Worm (Caenorhabditis elegans) whole organism, dauer: Measurements from ENCODE around the gene Y37E11B.1.
"Not testable (repeated sequence)": the region's sequence is repeated elsewhere in the genome, so short reads cannot be mapped to it uniquely, and the experiment has no call there.

Source experiments
- unc-62 ChIP-seq: sonication (generic microtip); optimal IDR thresholded peaks from 2 replicates; lab custom pipeline; 2017; ENCODE audit warnings: missing biosample characterization, missing genetic modification reagents, missing genetic modification characterization

Y37E11B.1 gene

DNA sequence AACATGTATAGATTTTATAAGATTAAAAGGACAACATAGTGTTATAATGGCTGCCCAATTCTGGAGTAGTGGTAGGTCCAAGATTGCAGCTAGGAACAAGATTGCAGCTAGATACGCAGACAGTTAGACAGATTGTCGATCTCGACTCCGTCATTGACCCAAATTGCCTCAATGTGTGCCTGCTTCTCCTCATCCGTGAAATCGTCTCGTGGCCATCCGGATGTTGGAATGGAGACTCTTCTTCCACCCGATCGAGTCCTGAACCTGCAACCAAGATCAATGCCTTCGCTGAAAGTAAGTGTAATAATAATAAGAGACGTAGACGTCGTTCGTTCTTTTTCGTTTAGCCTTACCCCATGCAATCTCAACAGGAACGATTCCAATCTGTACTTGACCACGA is 754 bp upstream of the Y37E11B.1 start:
- no peak for TF ChIP-seq unc-62 (GFP tag; lab: Kevin White, UChicago)

DNA sequence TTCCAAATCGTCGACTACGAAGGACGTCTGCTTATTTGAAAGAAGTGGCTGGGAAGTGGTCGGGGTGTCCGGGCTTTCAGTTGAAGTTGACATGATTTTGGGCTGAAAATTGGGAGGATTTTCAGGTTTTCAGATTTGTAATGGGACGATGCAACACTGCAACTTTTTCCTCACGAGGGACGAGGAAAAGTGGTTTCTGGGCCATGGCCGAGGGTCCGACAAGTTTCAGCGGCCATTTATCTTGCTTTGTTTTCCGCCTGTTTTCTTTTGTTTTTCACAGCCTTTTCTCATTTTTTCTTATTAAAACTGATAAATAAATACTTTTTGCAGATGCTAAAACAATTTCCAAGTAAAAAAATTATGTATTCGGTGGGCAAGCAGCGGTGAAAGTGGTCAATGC is 3.4 kb downstream of the Y37E11B.1 start, which contains the start of gene blos-7:
Gene blos-7 (minus strand): TSS at position 101 of the 400 bp plus-strand sequence.
- TF ChIP-seq unc-62 (GFP tag; lab: Kevin White, UChicago) = not testable (repeated sequence)

- no peak for TF ChIP-seq unc-62 (GFP tag; lab: Kevin White, UChicago)
These were observed 11.4 kb downstream of the Y37E11B.1 start for ce11 chrIV:3590821-3591220.

- TF ChIP-seq unc-62 (GFP tag; lab: Kevin White, UChicago) = no peak
These were observed 14.1 kb downstream of the Y37E11B.1 start, which contains the start of gene taf-2 for ce11 chrIV:3593513-3593912. TSS of gene taf-2 (minus strand) at chrIV:3593613.

- TF ChIP-seq unc-62 (GFP tag; lab: Kevin White, UChicago) = no peak
These were observed 17.9 kb downstream of the Y37E11B.1 start for ce11 chrIV:3597356-3597755.

- no peak for TF ChIP-seq unc-62 (GFP tag; lab: Kevin White, UChicago)
These were observed 19.0 kb downstream of the Y37E11B.1 start, which contains the start of gene Y37E11B.5 for ce11 chrIV:3598452-3598851. TSS of gene Y37E11B.5 (minus strand) at chrIV:3598552.

DNA sequence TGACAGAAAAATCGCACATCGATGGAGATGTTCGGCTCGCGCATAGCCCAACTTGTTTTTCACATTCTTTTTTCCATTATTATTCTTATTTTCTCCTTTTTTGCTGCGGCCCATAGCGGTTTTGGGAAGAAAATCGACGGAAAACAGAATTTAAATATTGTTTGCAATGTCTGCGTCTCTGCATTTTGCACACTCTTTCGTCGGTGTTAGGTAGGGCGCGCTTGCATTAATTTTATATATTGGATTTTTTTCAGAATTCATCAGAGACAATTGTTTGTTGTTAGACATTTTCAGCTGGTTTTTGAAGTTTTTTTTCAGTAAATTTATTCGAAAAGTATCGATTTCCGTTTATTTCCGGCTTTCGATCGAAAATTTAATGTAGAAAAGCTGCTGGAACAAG is 19.7 kb downstream of the Y37E11B.1 start, which contains the start of gene Y37E11B.6:
Gene Y37E11B.6 (minus strand): TSS at position 181 of the 400 bp plus-strand sequence.
- TF ChIP-seq unc-62 (GFP tag; lab: Kevin White, UChicago) = no peak

- no peak for TF ChIP-seq unc-62 (GFP tag; lab: Kevin White, UChicago)
These were observed 20.5 kb downstream of the Y37E11B.1 start, which contains the start of gene Y37E11B.7 for ce11 chrIV:3599958-3600357. TSS of gene Y37E11B.7 (minus strand) at chrIV:3600164.

DNA sequence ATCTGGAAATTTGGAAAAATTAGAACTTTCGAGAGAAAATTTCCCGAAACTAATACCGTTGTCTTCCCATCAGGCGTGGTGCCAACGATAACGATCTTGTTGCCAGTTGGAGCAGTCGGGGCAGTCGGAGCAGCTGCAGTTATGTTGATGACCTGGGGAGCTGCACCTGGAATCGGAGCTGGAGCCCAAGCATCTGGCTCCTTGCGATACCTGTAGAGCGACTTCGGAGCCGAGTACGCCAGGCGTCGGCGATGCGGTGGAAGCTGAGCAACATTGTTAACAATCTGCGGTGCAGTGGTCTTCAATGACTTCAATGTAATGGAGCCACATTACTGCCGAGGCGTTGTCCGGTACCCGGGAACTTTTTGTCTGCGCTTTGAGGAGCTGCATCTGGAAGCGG is 22.4 kb downstream of the Y37E11B.1 start:
- TF ChIP-seq unc-62 (GFP tag; lab: Kevin White, UChicago) = no peak

- no peak for TF ChIP-seq unc-62 (GFP tag; lab: Kevin White, UChicago)
These were observed 24.7 kb downstream of the Y37E11B.1 start for ce11 chrIV:3604104-3604503.

DNA sequence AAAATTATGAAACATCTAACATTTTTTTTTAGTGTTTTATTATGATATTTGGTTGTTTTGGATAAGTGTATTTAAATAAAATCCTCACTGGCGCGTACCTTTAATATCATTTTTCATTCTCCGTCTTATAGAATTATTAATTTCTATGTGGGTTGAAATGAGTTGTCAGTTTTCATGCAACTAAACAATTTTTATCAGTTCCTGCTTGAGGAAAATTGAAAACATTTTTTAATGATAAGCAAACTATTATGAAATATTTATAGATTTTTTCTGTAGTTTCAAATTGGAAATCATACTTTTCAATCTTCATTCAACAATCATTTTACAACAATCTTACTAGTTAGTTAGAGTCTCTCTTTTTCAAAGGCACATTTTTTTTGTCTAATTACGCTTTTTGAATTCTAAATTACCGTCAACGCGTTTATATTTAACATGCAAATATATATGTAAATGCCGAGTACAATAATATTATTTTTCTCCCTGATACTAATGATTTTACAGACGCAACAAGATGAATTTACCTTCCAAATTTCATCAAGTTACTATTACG is 26.9 kb downstream of the Y37E11B.1 start, which contains the start of the genes Y37E11B.10 and kgb-2:
Gene Y37E11B.10 (minus strand): TSS at position 182 of the 550 bp plus-strand sequence.
Gene kgb-2 (plus strand): TSS at position 500 of the 550 bp plus-strand sequence.
- TF ChIP-seq unc-62 (GFP tag; lab: Kevin White, UChicago) = no peak

DNA sequence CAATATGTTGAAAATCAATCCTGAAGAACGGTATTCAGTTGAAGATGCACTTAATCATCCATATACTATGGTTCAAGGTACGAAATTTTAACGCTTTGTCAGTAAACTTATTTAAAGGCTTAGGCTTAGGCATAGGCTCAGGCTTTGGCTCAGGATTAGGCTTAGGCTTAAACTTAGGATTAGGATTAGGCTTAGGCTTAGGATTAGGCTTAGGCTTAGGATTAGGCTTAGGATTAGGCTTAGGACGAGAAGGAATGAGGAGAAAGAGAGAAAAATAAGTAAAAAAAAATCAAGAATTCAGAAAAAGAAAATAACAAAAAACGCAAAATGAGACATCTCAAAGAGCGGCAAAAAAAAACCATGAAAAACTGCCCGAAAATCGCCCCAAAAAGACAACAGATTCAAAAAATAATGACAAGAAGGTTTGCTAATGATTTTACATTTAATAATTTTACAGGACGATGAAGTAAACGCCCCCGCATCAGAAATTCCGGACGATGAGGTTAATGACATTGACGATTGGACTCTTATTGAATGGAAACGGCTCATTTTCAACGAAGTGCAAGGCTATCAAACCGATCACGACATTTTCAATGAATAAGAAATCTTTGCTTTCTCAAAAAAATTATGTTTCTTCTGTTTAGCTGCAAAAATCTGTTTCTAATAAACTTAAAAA is 29.3 kb downstream of the Y37E11B.1 start:
- TF ChIP-seq unc-62 (GFP tag; lab: Kevin White, UChicago) = no peak

ce11 chrIV:3610987-3611386 is 31.6 kb downstream of the Y37E11B.1 start:
- no peak for TF ChIP-seq unc-62 (GFP tag; lab: Kevin White, UChicago)

ce11 chrIV:3611845-3612244 is 32.4 kb downstream of the Y37E11B.1 start:
- no peak for TF ChIP-seq unc-62 (GFP tag; lab: Kevin White, UChicago)

DNA sequence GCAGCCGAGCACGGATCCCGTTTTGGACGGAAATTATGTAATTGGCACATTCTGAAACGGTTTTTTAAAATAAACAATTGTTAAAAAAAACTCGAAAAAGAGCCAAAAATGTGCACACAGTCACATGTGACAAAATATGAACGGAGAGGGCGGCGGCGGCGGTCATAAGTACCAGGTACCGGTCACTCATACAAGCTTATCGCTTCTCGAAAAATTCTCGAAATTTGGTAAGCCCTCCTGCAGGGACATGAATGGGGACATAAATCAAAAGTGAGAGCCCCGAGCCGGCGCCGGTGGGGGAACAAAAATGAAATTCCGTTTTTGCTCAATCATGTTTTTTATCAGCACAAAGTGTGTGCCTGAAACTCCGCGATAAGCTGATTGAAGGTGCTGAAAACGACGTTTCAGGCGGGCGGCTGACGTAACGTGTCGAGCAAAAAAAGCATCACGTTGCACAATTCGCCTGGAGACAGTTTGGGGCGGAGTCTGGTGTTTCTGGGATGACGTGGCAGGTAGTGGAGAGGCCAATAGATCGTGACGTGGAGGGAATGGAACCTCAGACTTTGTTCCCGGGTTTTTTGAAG is 33.7 kb downstream of the Y37E11B.1 start, which contains the start of gene ltah-1.2:
Gene ltah-1.2 (minus strand): TSS at position 51 of the 584 bp plus-strand sequence.
- TF ChIP-seq unc-62 (GFP tag; lab: Kevin White, UChicago) = no peak

DNA sequence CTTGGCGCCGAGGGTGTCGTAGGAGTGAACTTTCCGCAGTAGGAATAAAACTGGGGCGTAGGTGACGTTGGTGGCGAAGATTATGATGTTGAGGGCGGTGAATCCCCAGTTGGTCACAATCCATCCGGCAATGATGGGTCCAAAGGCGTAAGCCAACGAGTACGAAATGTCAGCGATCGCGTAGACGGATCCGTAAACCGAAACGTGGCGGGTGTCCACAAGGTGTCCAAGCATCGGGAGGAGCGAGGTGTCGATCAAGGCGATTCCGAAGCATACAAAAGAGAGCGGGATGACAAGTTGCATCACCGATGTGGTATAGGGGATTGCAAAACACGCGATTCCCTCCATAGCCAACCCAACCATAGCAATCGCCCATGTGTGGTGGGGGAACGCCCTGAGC is 39.3 kb downstream of the Y37E11B.1 start:
- TF ChIP-seq unc-62 (GFP tag; lab: Kevin White, UChicago) = no peak
